Fruit fly (Drosophila melanogaster): Measurements from ENCODE around the gene CG6282.

dm6 chr3L:8607449-8607848, 3.0 kb downstream of the CG6282 start:
- TF ChIP-seq CG7271 (tag; optimal IDR thresholded peaks at IDR 0.05) (no peak), CG10267 (tag; optimal IDR thresholded peaks at IDR 0.05) (no peak), dm (GFP tag; optimal IDR thresholded peaks at IDR 0.05) (no peak), Oli (tag; optimal IDR thresholded peaks at IDR 0.05) (no peak), Gug (GFP tag; IDR thresholded peaks at IDR 0.05) (no peak), Ets65A (GFP tag) (no peak)

All from whole organism, embryonic.